Fruit fly (Drosophila melanogaster): ENCODE results near the gene Got2.

The Got2 gene

DNA sequence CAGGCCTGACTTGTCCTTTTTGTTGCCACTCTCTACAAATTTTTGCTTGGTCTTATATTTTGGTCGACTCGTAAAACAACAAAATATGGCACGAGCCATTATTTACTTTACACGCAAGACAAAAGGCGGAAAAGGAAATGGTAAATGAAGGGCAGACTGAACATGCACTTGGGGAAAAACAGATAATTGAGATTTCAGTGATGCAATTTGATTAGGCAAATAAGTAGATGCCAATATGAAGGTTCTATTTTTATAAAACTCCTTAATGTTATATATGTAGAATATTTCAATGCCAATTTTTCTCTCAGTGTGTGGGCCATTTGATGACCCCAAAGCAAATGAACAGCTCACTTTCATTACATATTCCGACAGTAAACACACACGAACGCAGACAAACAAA is 27.6 kb upstream of the Got2 start (continued):
- peak; percentile 7 for TF ChIP-seq CG7839 (tag; optimal IDR thresholded peaks at IDR 0.05)
- TF ChIP-seq eve (GFP tag; optimal IDR thresholded peaks at IDR 0.05): peak in 1 of 2 experiments; percentile 41
- TF ChIP-seq CG11504 (tag; optimal IDR thresholded peaks at IDR 0.05): peak; percentile 27
- TF ChIP-seq Fer1 (GFP tag; optimal IDR thresholded peaks at IDR 0.05): peak; percentile 44
- TF ChIP-seq Rfx (GFP tag; IDR thresholded peaks at IDR 0.05): peak; percentile 55; the same call in 1 of the 2 replicates
- 0 out of 2 replicates have a peak, but pooled peaks have one; percentile 9 for TF ChIP-seq ranshi (GFP tag; IDR thresholded peaks at IDR 0.05)
- TF ChIP-seq CG6765 (GFP tag; optimal IDR thresholded peaks at IDR 0.05): peak; percentile 2
- TF ChIP-seq CG10147 (GFP tag; optimal IDR thresholded peaks at IDR 0.05): peak; percentile 11
- TF ChIP-seq Aef1 (GFP tag; IDR thresholded peaks at IDR 0.05): peak; percentile 12; the same call in 1 of the 3 replicates
- no peak for TF ChIP-seq pita (GFP tag; optimal IDR thresholded peaks at IDR 0.05)
- TF ChIP-seq sc (optimal IDR thresholded peaks at IDR 0.05): no peak
- no peak for TF ChIP-seq sc (GFP tag; optimal IDR thresholded peaks at IDR 0.05)
- 0 out of 3 replicates have a peak, but pooled peaks have one; percentile 17 for TF ChIP-seq CG11456 (GFP tag; IDR thresholded peaks at IDR 0.05)
- TF ChIP-seq BtbVII (GFP tag; optimal IDR thresholded peaks at IDR 0.05): peak; percentile 10
- TF ChIP-seq CG12769 (tag; optimal IDR thresholded peaks at IDR 0.05): peak; percentile 39
- no peak for TF ChIP-seq dm (GFP tag; optimal IDR thresholded peaks at IDR 0.05)
- 0 out of 3 replicates have a peak, but pooled peaks have one; percentile 8 for TF ChIP-seq Mrtf (GFP tag; IDR thresholded peaks at IDR 0.05)
- peak; percentile 9 for TF ChIP-seq Fer3 (tag; optimal IDR thresholded peaks at IDR 0.05)
- TF ChIP-seq CG7987 (GFP tag; optimal IDR thresholded peaks at IDR 0.05): no peak
- TF ChIP-seq HmgD (GFP tag; optimal IDR thresholded peaks at IDR 0.05): no peak
- 0 out of 2 replicates have a peak, but pooled peaks have one; percentile 8 for TF ChIP-seq CG32532 (GFP tag; IDR thresholded peaks at IDR 0.05)
- TF ChIP-seq CG6689 (GFP tag; IDR thresholded peaks at IDR 0.05): no peak
- TF ChIP-seq CG31441 (GFP tag; IDR thresholded peaks at IDR 0.05): 0 out of 2 replicates have a peak, but pooled peaks have one; percentile 8
- TF ChIP-seq CG18599 (GFP tag; optimal IDR thresholded peaks at IDR 0.05): peak; percentile 57
- TF ChIP-seq Dip3 (GFP tag; optimal IDR thresholded peaks at IDR 0.05): peak; percentile 26
- TF ChIP-seq kah (GFP tag; optimal IDR thresholded peaks at IDR 0.05): no peak
- peak; percentile 17 for TF ChIP-seq CG15269 (tag; optimal IDR thresholded peaks at IDR 0.05)
- peak; percentile 32 for TF ChIP-seq grau (tag; optimal IDR thresholded peaks at IDR 0.05)
- no peak for TF ChIP-seq zfh1 (GFP tag; IDR thresholded peaks at IDR 0.05)
- TF ChIP-seq otp (GFP tag; IDR thresholded peaks at IDR 0.05): no peak
- no peak for TF ChIP-seq B-H1 (GFP tag; IDR thresholded peaks at IDR 0.05)
- TF ChIP-seq CG17802 (tag; optimal IDR thresholded peaks at IDR 0.05): no peak

DNA sequence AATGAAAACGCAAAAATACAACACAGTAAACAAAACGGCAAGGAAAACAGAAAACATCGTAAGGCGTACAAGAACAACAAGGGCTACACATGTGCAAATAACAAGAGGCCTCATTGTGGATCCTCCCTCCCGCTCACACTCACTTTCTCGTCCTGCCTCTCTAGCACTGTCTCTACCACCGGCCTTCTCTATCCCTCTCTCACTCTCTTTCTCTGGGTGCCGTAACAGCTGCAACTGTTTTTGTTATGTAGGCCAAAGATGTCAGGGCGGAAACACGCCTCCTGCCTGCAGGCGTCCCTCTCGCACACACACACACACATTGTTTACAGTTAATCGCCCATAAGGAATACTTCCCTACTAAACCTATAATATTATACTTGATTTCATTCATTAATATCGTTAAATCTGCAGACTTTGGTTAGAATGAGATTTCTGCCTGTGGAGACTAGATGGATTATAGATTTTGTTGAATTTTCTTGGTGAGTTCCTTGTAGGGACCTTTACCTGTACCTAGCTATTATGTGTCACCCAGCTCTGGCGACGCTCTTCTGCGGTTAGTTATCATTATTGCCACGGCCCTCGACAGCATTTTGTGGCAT is 26.4 kb upstream of the Got2 start:
- TF ChIP-seq Ets97D (GFP tag; optimal IDR thresholded peaks at IDR 0.05): no peak
- no peak for TF ChIP-seq bigmax (GFP tag; optimal IDR thresholded peaks at IDR 0.05)
- TF ChIP-seq CG7271 (tag; optimal IDR thresholded peaks at IDR 0.05): peak; percentile 8
- peak; percentile 15 for TF ChIP-seq CG8924 (tag; optimal IDR thresholded peaks at IDR 0.05)
- peak; percentile 79 for TF ChIP-seq grau (tag; optimal IDR thresholded peaks at IDR 0.05)
- peak; percentile 44; the same call in 2 of the 3 replicates for TF ChIP-seq row (GFP tag; IDR thresholded peaks at IDR 0.05)
- TF ChIP-seq CG10321 (GFP tag; IDR thresholded peaks at IDR 0.05): no peak
- peak; percentile 5 for TF ChIP-seq CG1603 (tag; optimal IDR thresholded peaks at IDR 0.05)
- peak; percentile 6 for TF ChIP-seq CG18599 (GFP tag; optimal IDR thresholded peaks at IDR 0.05)
- peak in 1 of 2 experiments; percentile 56 for TF ChIP-seq tll (GFP tag; optimal IDR thresholded peaks at IDR 0.05)
- TF ChIP-seq CG1832 (GFP tag; optimal IDR thresholded peaks at IDR 0.05): peak; percentile 75
- TF ChIP-seq phol (tag; optimal IDR thresholded peaks at IDR 0.05): peak; percentile 5
- no peak for TF ChIP-seq HLHmδ (GFP tag; optimal IDR thresholded peaks at IDR 0.05)
- TF ChIP-seq CG15479 (GFP tag; optimal IDR thresholded peaks at IDR 0.05): peak; percentile 21
- peak; percentile 4 for TF ChIP-seq CG15514 (GFP tag; optimal IDR thresholded peaks at IDR 0.05)
- peak; percentile 30 for TF ChIP-seq Fer1 (GFP tag; optimal IDR thresholded peaks at IDR 0.05)
- TF ChIP-seq zfh1 (GFP tag; IDR thresholded peaks at IDR 0.05): peak; percentile 18; the same call in 1 of the 3 replicates
- TF ChIP-seq MTF-1 (GFP tag; optimal IDR thresholded peaks at IDR 0.05; ENCODE audit: borderline replicate concordance): no peak
- TF ChIP-seq Poxn (GFP tag; IDR thresholded peaks at IDR 0.05): no peak
- TF ChIP-seq zen (tag; optimal IDR thresholded peaks at IDR 0.05): peak; percentile 63
- TF ChIP-seq nmo (GFP tag; optimal IDR thresholded peaks at IDR 0.05): no peak

Data from whole organism, embryonic.